Worm (Caenorhabditis elegans) whole organism, L3 larva: ENCODE results near the gene chil-13.

Experiments
- ceh-82 ChIP-seq: fragments of 150-350 bp; optimal IDR thresholded peaks from 2 replicates; lab custom pipeline; 2014; ENCODE audit warnings: missing biosample characterization, missing genetic modification characterization
- ceh-9 ChIP-seq: sonication (generic microtip); optimal IDR thresholded peaks from 2 replicates; lab custom pipeline; 2018; ENCODE audit warnings: missing biosample characterization, missing genetic modification characterization
- egl-27 ChIP-seq: sonication (generic microtip); optimal IDR thresholded peaks from 4 replicates; lab custom pipeline; 2017; ENCODE audit warnings: missing biosample characterization, missing genetic modification reagents, missing genetic modification characterization
- lin-15B ChIP-seq: fragments of 150-350 bp; optimal IDR thresholded peaks from 2 replicates; lab custom pipeline; 2014; ENCODE audit warnings: missing biosample characterization, missing genetic modification characterization
- nfya-1 ChIP-seq: sonication (generic microtip); optimal IDR thresholded peaks from 2 replicates; lab custom pipeline; 2017; ENCODE audit warnings: missing genetic modification characterization, mild to moderate bottlenecking, missing compliant biosample characterization, antibody characterized with exemption, moderate library complexity; ENCODE audit not compliant: insufficient read depth
- nhr-76 ChIP-seq: fragments of 150-350 bp; sonication (generic microtip); optimal IDR thresholded peaks from 5 replicates; lab custom pipeline; 2014; ENCODE audit warnings: missing biosample characterization, missing genetic modification characterization
- snpc-4 ChIP-seq: fragments of 150-350 bp; optimal IDR thresholded peaks from 2 replicates; lab custom pipeline; 2014; ENCODE audit warnings: missing biosample characterization, missing genetic modification characterization
- ztf-4 ChIP-seq: fragments of 150-350 bp; optimal IDR thresholded peaks from 2 replicates; lab custom pipeline; 2014; ENCODE audit warnings: missing biosample characterization, missing genetic modification characterization

DNA sequence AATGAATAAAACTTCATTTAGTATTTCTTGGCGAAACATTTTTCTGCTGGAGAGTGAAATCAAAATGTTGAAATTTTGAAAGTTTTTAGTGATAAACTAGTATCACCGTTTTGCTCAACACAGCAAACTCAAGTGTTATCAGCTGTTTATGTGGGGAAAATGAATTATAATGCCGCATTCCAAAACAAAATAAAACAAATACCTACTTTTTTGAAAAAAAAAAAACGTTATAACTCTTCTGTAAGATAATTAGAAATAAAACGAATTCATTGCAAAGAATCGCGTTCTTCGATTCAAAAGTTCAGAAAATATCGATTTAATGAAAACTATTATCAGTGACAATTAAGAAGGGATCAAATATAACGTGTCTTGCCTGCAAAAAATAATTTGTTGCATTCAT, 40.6 kb downstream of the chil-13 start, which contains the start of gene Y51B9A.9:
- TF ChIP-seq ztf-4 (tag; lab: Kevin White, UChicago) (no peak), lin-15B (tag; lab: Kevin White, UChicago) (no peak), ceh-9 (no peak), egl-27 (tag; lab: Kevin White, UChicago) (no peak), snpc-4 (tag; lab: Kevin White, UChicago) (no peak), nfya-1 (tag; lab: Kevin White, UChicago) (no peak), ceh-82 (tag; lab: Kevin White, UChicago) (no peak), nhr-76 (tag; lab: Kevin White, UChicago) (no peak)
